Worm (Caenorhabditis elegans): ENCODE data around the gene C16D2.3.

The C16D2.3 gene

ce11 chrII:9139172-9139700 lies 1.3 kb downstream of the C16D2.3 start, which contains the start of gene Y9C2UA.1:
Y9C2UA.1 (plus strand) TSS chrII:9139650.
- TF ChIP-seq F55B11.4 (tag; optimal IDR thresholded peaks at IDR 0.05; ENCODE audit: borderline replicate concordance, insufficient read depth) (no peak), let-526 (GFP tag; IDR thresholded peaks at IDR 0.05) (no peak), Y53G8AR.9 (GFP tag; conservative IDR thresholded peaks at IDR 0.05) (no peak), T26A5.8 (tag; optimal IDR thresholded peaks at IDR 0.05) (no peak), somi-1 (GFP tag; optimal IDR thresholded peaks at IDR 0.05) (no peak), egrh-3 (GFP tag; IDR thresholded peaks at IDR 0.05) (no peak), nfyb-1 (GFP tag; IDR thresholded peaks at IDR 0.05) (no peak), unc-130 (GFP tag; optimal IDR thresholded peaks at IDR 0.05) (no peak), lin-35 (GFP tag; optimal IDR thresholded peaks at IDR 0.05) (no peak), sptf-2 (GFP tag; optimal IDR thresholded peaks at IDR 0.05) (no peak), ztf-28 (GFP tag; IDR thresholded peaks at IDR 0.05) (no peak), Y95B8A.8 (GFP tag; IDR thresholded peaks at IDR 0.05) (no peak), pbrm-1 (GFP tag; IDR thresholded peaks at IDR 0.05) (no peak), lir-1 (GFP tag; conservative IDR thresholded peaks at IDR 0.05) (no peak), bed-1 (GFP tag; IDR thresholded peaks at IDR 0.05) (no peak), nfya-2 (GFP tag; IDR thresholded peaks at IDR 0.05) (no peak), egl-44 (GFP tag; IDR thresholded peaks at IDR 0.05) (no peak), snpc-1.1 (tag; optimal IDR thresholded peaks at IDR 0.05; ENCODE audit: insufficient read depth) (no peak), mxl-1 (tag; optimal IDR thresholded peaks at IDR 0.05) (no peak), repo-1 (tag; optimal IDR thresholded peaks at IDR 0.05) (no peak)

DNA sequence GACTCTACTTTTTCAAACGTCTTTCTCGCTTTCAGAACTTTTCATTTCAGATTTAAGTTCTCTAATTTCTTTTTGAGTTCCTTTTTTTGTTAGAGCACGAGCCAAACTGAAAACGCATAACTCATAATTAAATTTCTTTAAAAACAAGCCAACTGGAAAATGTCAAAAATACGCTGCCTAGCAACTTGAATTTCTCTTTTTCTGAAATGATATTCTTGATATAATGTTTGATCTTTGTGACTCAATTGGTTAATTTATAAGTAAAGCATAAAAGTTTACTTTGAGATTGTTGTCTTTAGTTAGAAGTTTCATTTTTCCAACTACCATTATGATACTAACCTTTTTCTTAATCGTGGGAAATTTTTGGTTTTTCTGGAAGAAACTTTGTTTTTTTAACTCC lies 3.2 kb downstream of the C16D2.3 start:
- TF ChIP-seq ztf-3 (GFP tag; optimal IDR thresholded peaks at IDR 0.05) (no peak), egrh-3 (GFP tag; IDR thresholded peaks at IDR 0.05) (no peak), ztf-28 (GFP tag; IDR thresholded peaks at IDR 0.05) (no peak), fkh-3 (tag; optimal IDR thresholded peaks at IDR 0.05) (no peak), B0035.1 (tag; optimal IDR thresholded peaks at IDR 0.05) (no peak), lag-1 (GFP tag; IDR thresholded peaks at IDR 0.05) (no peak), attf-5 (GFP tag; optimal IDR thresholded peaks at IDR 0.05) (no peak)

DNA sequence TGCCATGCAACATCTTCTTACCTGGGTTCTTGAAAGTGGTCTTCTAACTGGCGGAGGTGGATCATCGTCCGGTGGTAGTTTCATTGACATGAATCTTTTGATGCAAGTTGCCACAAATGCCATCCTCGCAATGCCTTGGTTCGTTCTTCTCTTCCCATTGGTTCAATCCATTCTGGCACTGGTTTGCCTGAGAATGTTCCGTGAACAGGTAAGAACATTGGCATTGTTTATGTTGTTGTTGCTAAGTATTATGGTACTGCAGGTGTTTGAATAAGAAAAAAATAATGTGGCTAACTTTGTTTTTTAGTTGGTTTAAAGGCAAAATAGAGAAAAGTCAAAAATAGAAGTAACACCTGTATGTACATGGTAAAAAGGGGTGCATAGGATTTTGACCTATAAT lies 5.9 kb downstream of the C16D2.3 start:
- TF ChIP-seq pha-4 (tag; optimal IDR thresholded peaks at IDR 0.05): no peak
- no peak for TF ChIP-seq Y53G8AR.9 (GFP tag; conservative IDR thresholded peaks at IDR 0.05)
- TF ChIP-seq F55B11.4 (tag; optimal IDR thresholded peaks at IDR 0.05; ENCODE audit: borderline replicate concordance, insufficient read depth): no peak
- TF ChIP-seq atf-7 (tag; optimal IDR thresholded peaks at IDR 0.05): no peak

ce11 chrII:9144366-9144765 lies 6.5 kb downstream of the C16D2.3 start:
- no peak for TF ChIP-seq madf-3 (GFP tag; IDR thresholded peaks at IDR 0.05)

DNA sequence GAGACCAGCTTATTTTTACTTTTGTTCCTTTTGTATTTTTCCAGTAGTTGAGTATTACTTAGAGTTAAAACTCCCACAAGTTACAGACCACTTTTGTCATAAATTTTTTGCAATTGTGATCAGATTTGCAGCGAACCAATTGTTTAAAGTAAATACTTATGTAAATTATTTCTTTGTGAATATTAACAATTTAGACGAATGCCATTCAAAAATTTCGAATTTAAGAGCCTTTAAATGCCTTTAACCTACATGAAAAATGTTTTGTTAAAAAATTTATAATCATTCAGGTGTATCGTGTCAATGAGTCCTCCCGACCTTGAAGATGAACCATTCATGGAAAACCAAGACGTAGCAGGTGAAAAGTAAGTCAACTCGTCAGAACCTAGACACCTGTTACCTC lies 8.1 kb downstream of the C16D2.3 start, which contains the start of gene W07A12.4:
TSS of gene W07A12.4 (plus strand) at position 301 of the 400 bp plus-strand sequence.
- TF ChIP-seq hrde-1 (tag; optimal IDR thresholded peaks at IDR 0.05; ENCODE audit: borderline replicate concordance): no peak

DNA sequence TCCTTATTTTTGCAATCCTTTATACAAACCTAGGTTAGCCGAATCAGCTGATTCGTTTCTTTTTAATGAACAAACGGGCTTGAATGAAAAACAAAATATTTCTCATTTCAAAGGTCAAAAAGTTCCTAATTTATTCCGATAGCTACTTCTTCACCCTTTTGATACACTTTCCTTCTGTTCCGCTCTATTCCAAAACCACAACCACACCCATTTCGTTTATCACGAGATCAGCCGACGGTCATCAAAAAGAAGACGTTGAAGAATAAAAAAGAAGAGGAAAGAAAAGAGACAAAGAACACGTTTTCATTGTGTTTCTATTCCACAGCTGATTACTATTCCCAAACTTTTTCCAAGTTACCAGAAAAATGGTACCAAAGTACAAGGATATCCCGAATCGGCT lies 10.2 kb downstream of the C16D2.3 start:
- no peak for TF ChIP-seq Y67H2A.10 (GFP tag; conservative IDR thresholded peaks at IDR 0.05)
- TF ChIP-seq Y95B8A.8 (GFP tag; IDR thresholded peaks at IDR 0.05): no peak
- TF ChIP-seq nhr-179 (tag; optimal IDR thresholded peaks at IDR 0.05): no peak
- no peak for TF ChIP-seq aptf-3 (GFP tag; IDR thresholded peaks at IDR 0.05)
- TF ChIP-seq ccch-3 (GFP tag; optimal IDR thresholded peaks at IDR 0.05): no peak
- no peak for TF ChIP-seq rcor-1 (GFP tag; IDR thresholded peaks at IDR 0.05)
- no peak for TF ChIP-seq Y56A3A.18 (GFP tag; IDR thresholded peaks at IDR 0.05)
- no peak for TF ChIP-seq madf-8 (GFP tag; conservative IDR thresholded peaks at IDR 0.05)
- TF ChIP-seq let-526 (GFP tag; IDR thresholded peaks at IDR 0.05): no peak
- TF ChIP-seq hrde-1 (tag; optimal IDR thresholded peaks at IDR 0.05; ENCODE audit: borderline replicate concordance): no peak

All from whole organism, young adult.